Worm (Caenorhabditis elegans): ENCODE data around the gene F44E7.4.

F44E7.4 gene

DNA sequence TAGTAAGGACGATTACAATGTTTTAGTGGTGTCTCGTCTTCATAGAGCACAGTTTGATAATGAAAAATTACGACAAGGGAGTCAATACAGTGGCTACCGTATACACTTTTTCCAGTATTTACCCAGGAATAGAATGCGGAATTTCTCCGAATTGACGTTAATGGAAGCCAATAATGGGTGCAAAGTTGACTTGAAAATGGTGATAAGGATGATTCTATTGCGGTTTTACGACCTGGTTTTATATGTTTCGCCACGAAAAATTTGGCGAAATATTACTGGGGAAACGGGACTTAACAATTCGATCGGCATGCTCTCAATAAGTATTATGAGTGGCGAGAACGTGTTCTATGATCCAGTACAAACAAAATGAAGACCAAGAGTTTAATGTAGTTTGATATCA, 43.1 kb upstream of the F44E7.4 start:
- TF ChIP-seq daf-16 (GFP tag; optimal IDR thresholded peaks at IDR 0.05) (no peak), daf-16 (tag; optimal IDR thresholded peaks at IDR 0.05) (peak; percentile 69), mdl-1 (tag; optimal IDR thresholded peaks at IDR 0.05) (no peak), F26F4.8 (GFP tag; conservative IDR thresholded peaks at IDR 0.05) (no peak), F44E2.7 (GFP tag; IDR thresholded peaks at IDR 0.05) (no peak), zag-1 (tag; optimal IDR thresholded peaks at IDR 0.05) (no peak), nhr-28 (tag; optimal IDR thresholded peaks at IDR 0.05) (peak; percentile 40), pqm-1 (tag; optimal IDR thresholded peaks at IDR 0.05) (peak; percentile 2), dve-1 (tag; optimal IDR thresholded peaks at IDR 0.05; ENCODE audit: insufficient read depth) (peak; percentile 53), ztf-11 (tag; optimal IDR thresholded peaks at IDR 0.05) (no peak), nhr-48 (tag; optimal IDR thresholded peaks at IDR 0.05) (peak; percentile 2), dmd-6 (GFP tag; IDR thresholded peaks at IDR 0.05) (peak; percentile 83), php-3 (GFP tag; IDR thresholded peaks at IDR 0.05) (peak; percentile 94), hlh-11 (tag; optimal IDR thresholded peaks at IDR 0.05) (peak; percentile 32)

DNA sequence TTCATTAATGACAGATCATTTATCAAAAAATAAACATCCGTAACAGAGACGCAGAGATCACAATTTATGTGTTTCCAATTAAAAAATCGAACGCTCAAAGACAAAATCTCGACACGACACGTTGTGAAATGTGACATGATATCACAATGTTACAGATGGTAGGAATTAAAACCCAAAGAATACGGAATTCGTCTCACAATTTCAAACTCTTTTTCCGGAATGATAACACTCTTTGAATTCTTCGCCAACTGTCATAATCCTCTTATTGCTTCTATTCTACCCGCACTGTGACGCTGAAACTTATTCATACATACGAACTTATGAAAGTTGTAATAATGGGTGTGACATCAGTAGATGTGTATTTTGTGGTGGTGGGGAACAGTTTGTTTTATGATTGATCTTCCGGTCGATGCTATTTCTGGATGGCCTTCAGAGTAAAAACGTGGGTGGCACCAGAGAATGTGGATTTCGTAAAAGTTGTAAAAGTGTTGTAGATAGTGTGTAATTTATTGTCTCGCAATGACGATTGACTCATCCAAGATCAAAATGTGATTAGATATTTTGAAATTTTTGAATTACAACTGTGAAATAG, 39.8 kb upstream of the F44E7.4 start:
- TF ChIP-seq mxl-3 (GFP tag; optimal IDR thresholded peaks at IDR 0.05) (peak; percentile 13), mdl-1 (tag; optimal IDR thresholded peaks at IDR 0.05) (peak in 1 of 2 experiments; percentile 16), unc-62 (GFP tag; optimal IDR thresholded peaks at IDR 0.05 in 1 of 2) (peak in 1 of 2 experiments; percentile 90), unc-62 (tag; optimal IDR thresholded peaks at IDR 0.05) (no peak), lin-1 (GFP tag; IDR thresholded peaks at IDR 0.05) (peak; percentile 54; the same call in 1 of the 2 replicates), ztf-11 (tag; optimal IDR thresholded peaks at IDR 0.05) (no peak), T20F7.1 (GFP tag; optimal IDR thresholded peaks at IDR 0.05) (no peak), dve-1 (tag; optimal IDR thresholded peaks at IDR 0.05; ENCODE audit: insufficient read depth) (peak; percentile 44), hlh-11 (tag; optimal IDR thresholded peaks at IDR 0.05) (peak; percentile 57), nhr-48 (tag; optimal IDR thresholded peaks at IDR 0.05) (peak; percentile 49), aly-2 (tag; optimal IDR thresholded peaks at IDR 0.05) (no peak), nhr-28 (tag; optimal IDR thresholded peaks at IDR 0.05) (peak; percentile 68), hlh-30 (tag; optimal IDR thresholded peaks at IDR 0.05; ENCODE audit: insufficient read depth) (peak; percentile 21), dmd-6 (GFP tag; IDR thresholded peaks at IDR 0.05) (peak; percentile 90), daf-16 (GFP tag; optimal IDR thresholded peaks at IDR 0.05) (no peak), daf-16 (tag; optimal IDR thresholded peaks at IDR 0.05) (peak; percentile 7)

DNA sequence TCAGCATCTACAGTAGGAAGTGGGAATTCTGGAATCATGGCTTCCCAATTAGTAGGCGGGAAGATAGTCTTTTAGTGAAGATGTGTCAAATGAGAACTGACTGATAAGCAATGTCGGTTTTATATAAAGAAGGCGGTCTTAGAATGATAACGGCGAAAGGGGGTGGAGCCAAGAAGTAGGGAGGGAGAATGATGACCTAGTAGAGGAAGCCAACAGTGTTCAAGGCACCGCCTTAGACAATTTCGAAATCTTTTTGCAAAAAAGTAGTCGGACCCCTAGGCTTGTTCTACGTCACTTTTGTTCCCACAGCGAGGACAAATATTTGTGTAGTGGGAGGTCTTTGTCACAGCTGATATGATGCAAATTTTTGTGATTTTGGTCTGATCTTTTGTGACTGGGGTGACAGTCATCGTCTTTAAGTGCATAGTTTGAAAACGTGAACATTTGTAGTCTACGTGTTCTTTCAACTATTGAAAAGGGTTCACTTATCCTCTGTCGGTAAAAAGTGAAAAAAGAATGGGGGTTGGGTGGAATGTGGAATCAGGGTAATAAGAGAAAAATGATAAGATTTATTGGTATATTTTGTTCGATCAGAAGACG, 36.4 kb upstream of the F44E7.4 start, which contains the start of gene ZC250.4:
Gene ZC250.4 (minus strand): TSS at position 78 of the 600 bp plus-strand sequence.
- no peak for TF ChIP-seq zag-1 (tag; optimal IDR thresholded peaks at IDR 0.05)
- no peak for TF ChIP-seq nhr-237 (tag; optimal IDR thresholded peaks at IDR 0.05)
- no peak for TF ChIP-seq hlh-30 (tag; optimal IDR thresholded peaks at IDR 0.05; ENCODE audit: insufficient read depth)
- no peak for TF ChIP-seq lin-1 (GFP tag; IDR thresholded peaks at IDR 0.05)
- TF ChIP-seq F37D6.2 (tag; optimal IDR thresholded peaks at IDR 0.05), result no peak
- no peak for TF ChIP-seq ZK546.5 (tag; optimal IDR thresholded peaks at IDR 0.05)
- no peak for TF ChIP-seq tag-97 (GFP tag; IDR thresholded peaks at IDR 0.05)
- TF ChIP-seq ces-1 (GFP tag; optimal IDR thresholded peaks at IDR 0.05), result no peak
- TF ChIP-seq daf-12 (tag; optimal IDR thresholded peaks at IDR 0.05), result no peak
- no peak for TF ChIP-seq nhr-25 (tag; optimal IDR thresholded peaks at IDR 0.05; ENCODE audit: borderline replicate concordance, insufficient read depth)
- TF ChIP-seq lin-39 (tag; optimal IDR thresholded peaks at IDR 0.05), result no peak
- TF ChIP-seq set-16 (GFP tag; IDR thresholded peaks at IDR 0.05), result no peak
- no peak for TF ChIP-seq ztf-11 (tag; optimal IDR thresholded peaks at IDR 0.05)
- TF ChIP-seq egl-27 (tag; optimal IDR thresholded peaks at IDR 0.05), result no peak
- no peak for TF ChIP-seq lir-3 (tag; optimal IDR thresholded peaks at IDR 0.05)
- TF ChIP-seq zfp-2 (tag; optimal IDR thresholded peaks at IDR 0.05), result no peak
- peak; percentile 74 for TF ChIP-seq aha-1 (tag)
- no peak for TF ChIP-seq rbr-2 (tag; optimal IDR thresholded peaks at IDR 0.05)
- TF ChIP-seq R02D3.7 (tag; optimal IDR thresholded peaks at IDR 0.05), result no peak
- TF ChIP-seq madf-5 (GFP tag; IDR thresholded peaks at IDR 0.05), result no peak
- TF ChIP-seq duxl-1 (tag; optimal IDR thresholded peaks at IDR 0.05; ENCODE audit: poor library complexity), result no peak
- no peak for TF ChIP-seq Y75B8A.6 (GFP tag; IDR thresholded peaks at IDR 0.05)
- no peak for TF ChIP-seq snpc-4 (tag; optimal IDR thresholded peaks at IDR 0.05)
- peak; percentile 20 for TF ChIP-seq mes-2 (tag; optimal IDR thresholded peaks at IDR 0.05; ENCODE audit: poor library complexity, severe bottlenecking)
- no peak for TF ChIP-seq lin-29 (GFP tag; IDR thresholded peaks at IDR 0.05)
- TF ChIP-seq lin-15B (tag; optimal IDR thresholded peaks at IDR 0.05), result no peak
- TF ChIP-seq nhr-102 (tag; optimal IDR thresholded peaks at IDR 0.05), result peak; percentile 39
- TF ChIP-seq nhr-48 (tag; optimal IDR thresholded peaks at IDR 0.05), result peak; percentile 51
- TF ChIP-seq unc-39 (tag; optimal IDR thresholded peaks at IDR 0.05), result no peak
- peak; percentile 12 for TF ChIP-seq nhr-28 (tag; optimal IDR thresholded peaks at IDR 0.05)
